Fruit fly (Drosophila melanogaster): ENCODE data around the gene Rab11.

Rab11 gene

dm6 chr3R:21155931-21156488, 44.8 kb downstream of the Rab11 start:
- TF ChIP-seq CG9437 (GFP tag; optimal IDR thresholded peaks at IDR 0.05) (peak; percentile 76), Usf (GFP tag; optimal IDR thresholded peaks at IDR 0.05) (no peak), hb (GFP tag; IDR thresholded peaks at IDR 0.05; ENCODE audit: partially characterized antibody) (peak; percentile 65; the same call in 1 of the 3 replicates), exex (tag; optimal IDR thresholded peaks at IDR 0.05) (no peak), knrl (GFP tag; IDR thresholded peaks at IDR 0.05; ENCODE audit: partially characterized antibody) (peak; percentile 61; the same call in 2 of the 3 replicates), dimm (GFP tag; IDR thresholded peaks at IDR 0.05) (no peak), vvl (GFP tag; IDR thresholded peaks at IDR 0.05) (0 out of 2 replicates have a peak, but pooled peaks have one; percentile 7), HLH4C (GFP tag; IDR thresholded peaks at IDR 0.05; ENCODE audit: partially characterized antibody) (peak; percentile 76), ken (GFP tag; IDR thresholded peaks at IDR 0.05) (no peak), Asciz (GFP tag; optimal IDR thresholded peaks at IDR 0.05) (no peak), CG1603 (tag; optimal IDR thresholded peaks at IDR 0.05) (peak; percentile 22), CG15269 (tag; optimal IDR thresholded peaks at IDR 0.05) (no peak), CG11696 (GFP tag; IDR thresholded peaks at IDR 0.05) (no peak), CG7271 (tag; optimal IDR thresholded peaks at IDR 0.05) (no peak), Sin3A (optimal IDR thresholded peaks at IDR 0.05) (peak; percentile 95), CG3847 (GFP tag; IDR thresholded peaks at IDR 0.05) (peak; percentile 70), zfh2 (GFP tag; optimal IDR thresholded peaks at IDR 0.05) (peak; percentile 29), CG1647 (GFP tag; optimal IDR thresholded peaks at IDR 0.05) (no peak), da (GFP tag; optimal IDR thresholded peaks at IDR 0.05) (no peak), CG8924 (tag; optimal IDR thresholded peaks at IDR 0.05) (no peak), Dref (GFP tag; IDR thresholded peaks at IDR 0.05) (peak; percentile 87), CG6791 (GFP tag; IDR thresholded peaks at IDR 0.05; ENCODE audit: partially characterized antibody) (peak; percentile 51; the same call in 2 of the 3 replicates), jigr1 (GFP tag; IDR thresholded peaks at IDR 0.05) (no peak), CG2116 (GFP tag; optimal IDR thresholded peaks at IDR 0.05) (peak; percentile 63), kah (GFP tag; optimal IDR thresholded peaks at IDR 0.05) (no peak), dpn (GFP tag; optimal IDR thresholded peaks at IDR 0.05) (peak in 1 of 2 experiments; percentile 26), YL-1 (GFP tag; optimal IDR thresholded peaks at IDR 0.05) (no peak), pita (GFP tag; optimal IDR thresholded peaks at IDR 0.05) (peak; percentile 47), eyg (GFP tag; optimal IDR thresholded peaks at IDR 0.05) (peak; percentile 11), Optix (GFP tag; IDR thresholded peaks at IDR 0.05) (no peak), CG11504 (tag; optimal IDR thresholded peaks at IDR 0.05) (peak; percentile 26), Ets97D (GFP tag; optimal IDR thresholded peaks at IDR 0.05) (peak; percentile 83), CG10366 (GFP tag; IDR thresholded peaks at IDR 0.05) (no peak), schlank (tag; optimal IDR thresholded peaks at IDR 0.05) (no peak), CG5953 (GFP tag; IDR thresholded peaks at IDR 0.05) (no peak), Ssrp (tag; optimal IDR thresholded peaks at IDR 0.05) (no peak), trem (tag; optimal IDR thresholded peaks at IDR 0.05) (peak; percentile 19), CG43689 (GFP tag; IDR thresholded peaks at IDR 0.05) (no peak), sens-2 (GFP tag; IDR thresholded peaks at IDR 0.05) (no peak), CG12071 (GFP tag; optimal IDR thresholded peaks at IDR 0.05) (no peak), CG3065 (GFP tag; optimal IDR thresholded peaks at IDR 0.05) (no peak), Fer1 (GFP tag; optimal IDR thresholded peaks at IDR 0.05) (no peak), CG11093 (GFP tag; IDR thresholded peaks at IDR 0.05) (no peak), CG8281 (tag; optimal IDR thresholded peaks at IDR 0.05) (no peak), fru (optimal IDR thresholded peaks at IDR 0.05) (no peak), NC2β (GFP tag; optimal IDR thresholded peaks at IDR 0.05) (peak; percentile 3), stc (GFP tag; IDR thresholded peaks at IDR 0.05) (no peak), Hsf (GFP tag; optimal IDR thresholded peaks at IDR 0.05) (peak; percentile 6), CG17361 (GFP tag; IDR thresholded peaks at IDR 0.05) (0 out of 3 replicates have a peak, but pooled peaks have one; percentile 25), mirr (GFP tag; optimal IDR thresholded peaks at IDR 0.05) (no peak), tna (GFP tag; IDR thresholded peaks at IDR 0.05; ENCODE audit: partially characterized antibody) (peak; percentile 53; the same call in 1 of the 2 replicates)

Measured in whole organism, embryonic.